Worm (Caenorhabditis elegans) whole organism, L2 larva: ENCODE results near the gene K11H12.5.

Experiments
- F13H6.1 ChIP-seq: sonication (generic microtip); optimal IDR thresholded peaks from 2 replicates; lab custom pipeline; 2016; ENCODE audit warnings: missing genetic modification characterization, missing compliant biosample characterization
- alr-1 ChIP-seq: fragments of 150-350 bp; optimal IDR thresholded peaks from 2 replicates; lab custom pipeline; 2014; ENCODE audit warnings: missing biosample characterization, missing genetic modification characterization
- blmp-1 ChIP-seq: sonication (generic microtip); optimal IDR thresholded peaks from 2 replicates; lab custom pipeline; 2017; ENCODE audit warnings: missing genetic modification characterization, mild to moderate bottlenecking, missing compliant biosample characterization, antibody characterized with exemption, moderate library complexity; ENCODE audit not compliant: insufficient read depth
- egl-27 ChIP-seq: sonication (generic microtip); optimal IDR thresholded peaks from 3 replicates; lab custom pipeline; 2017; ENCODE audit warnings: missing biosample characterization, missing genetic modification reagents, missing genetic modification characterization
- elt-1 ChIP-seq: fragments of 150-350 bp; optimal IDR thresholded peaks from 2 replicates; lab custom pipeline; 2014; ENCODE audit warnings: missing biosample characterization, missing genetic modification characterization
- nhr-11 ChIP-seq: fragments of 150-350 bp; optimal IDR thresholded peaks from 2 replicates; lab custom pipeline; 2014; ENCODE audit warnings: missing biosample characterization, missing genetic modification characterization
- nhr-12 ChIP-seq: fragments of 150-350 bp; optimal IDR thresholded peaks from 2 replicates; lab custom pipeline; 2014; ENCODE audit warnings: missing biosample characterization, missing genetic modification characterization
- nhr-77 ChIP-seq: fragments of 150-350 bp; optimal IDR thresholded peaks from 2 replicates; lab custom pipeline; 2014; ENCODE audit warnings: missing biosample characterization, missing genetic modification characterization
- sma-9 ChIP-seq, 2 experiments: fragments of 150-350 bp in 1 of 2; sonication (generic microtip) in 1 of 2; optimal IDR thresholded peaks; 2 replicates each; lab custom pipeline; 2014 to 2016; ENCODE audit warnings: missing genetic modification characterization in 2 of 2, mild to moderate bottlenecking in 1 of 2, missing biosample characterization in 1 of 2, missing compliant biosample characterization in 1 of 2, missing genetic modification reagents in 1 of 2, moderate library complexity in 1 of 2
- unc-55 ChIP-seq: fragments of 150-350 bp; sonication (generic microtip); optimal IDR thresholded peaks from 3 replicates; lab custom pipeline; 2014; ENCODE audit warnings: missing biosample characterization, missing genetic modification reagents, missing genetic modification characterization
- ztf-11 ChIP-seq: sonication (generic microtip); optimal IDR thresholded peaks from 2 replicates; lab custom pipeline; 2017; ENCODE audit warnings: missing biosample characterization, missing genetic modification characterization

DNA sequence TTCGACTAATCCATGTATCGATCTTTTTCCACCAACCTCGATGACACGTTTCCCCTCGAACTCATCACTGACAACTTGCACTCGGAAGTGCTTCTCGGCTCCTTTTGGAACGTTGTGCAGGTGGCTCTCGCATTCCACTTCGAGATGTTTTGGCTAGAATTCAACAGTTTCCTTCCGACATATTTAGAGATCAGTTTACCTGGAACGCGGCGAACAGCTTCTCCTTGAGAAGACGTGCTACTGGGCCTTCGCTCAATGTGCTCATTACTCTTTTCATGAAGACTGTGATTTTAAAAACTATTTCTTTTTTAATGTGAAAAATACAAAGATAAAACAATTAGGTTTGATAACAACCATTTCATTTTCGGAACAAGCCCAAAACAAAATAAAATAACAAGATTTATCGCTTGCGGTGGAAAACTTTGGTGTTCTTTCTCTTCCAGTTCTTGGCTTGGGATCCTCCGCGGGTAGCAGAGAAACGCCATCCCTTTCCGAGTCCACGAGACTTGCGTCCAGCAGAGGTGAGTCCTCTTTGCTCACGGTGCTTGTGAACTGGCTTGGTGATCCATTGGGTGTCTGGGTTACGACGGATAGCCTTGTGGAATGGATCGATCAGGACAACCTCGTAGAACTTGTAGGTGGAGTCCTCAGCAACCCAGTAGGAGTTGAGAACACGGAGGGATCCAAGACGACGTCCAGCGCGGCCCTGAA lies 23.1 kb upstream of the K11H12.5 start, which contains the start of gene K11H12.1:
- TF ChIP-seq ztf-11 (tag; lab: Kevin White, UChicago) (no peak), alr-1 (tag; lab: Kevin White, UChicago) (no peak), F13H6.1 (tag; lab: Kevin White, UChicago) (no peak), egl-27 (tag; lab: Kevin White, UChicago) (no peak), unc-55 (no peak), sma-9 (GFP tag; optimal IDR thresholded peaks at IDR 0.05; lab: Kevin White, UChicago) (no peak), sma-9 (tag; optimal IDR thresholded peaks at IDR 0.05; lab: Kevin White, UChicago) (no peak), nhr-77 (tag; lab: Kevin White, UChicago) (no peak), blmp-1 (tag; lab: Kevin White, UChicago) (no peak), elt-1 (tag; lab: Kevin White, UChicago) (no peak), nhr-11 (tag; lab: Kevin White, UChicago) (no peak), nhr-12 (tag; lab: Kevin White, UChicago) (no peak)
